Worm (Caenorhabditis elegans): ENCODE data around the gene R01B10.3.
"Not testable (repeated sequence)": the region's sequence is repeated elsewhere in the genome, so short reads cannot be mapped to it uniquely, and the experiment has no call there.

Gene R01B10.3

DNA sequence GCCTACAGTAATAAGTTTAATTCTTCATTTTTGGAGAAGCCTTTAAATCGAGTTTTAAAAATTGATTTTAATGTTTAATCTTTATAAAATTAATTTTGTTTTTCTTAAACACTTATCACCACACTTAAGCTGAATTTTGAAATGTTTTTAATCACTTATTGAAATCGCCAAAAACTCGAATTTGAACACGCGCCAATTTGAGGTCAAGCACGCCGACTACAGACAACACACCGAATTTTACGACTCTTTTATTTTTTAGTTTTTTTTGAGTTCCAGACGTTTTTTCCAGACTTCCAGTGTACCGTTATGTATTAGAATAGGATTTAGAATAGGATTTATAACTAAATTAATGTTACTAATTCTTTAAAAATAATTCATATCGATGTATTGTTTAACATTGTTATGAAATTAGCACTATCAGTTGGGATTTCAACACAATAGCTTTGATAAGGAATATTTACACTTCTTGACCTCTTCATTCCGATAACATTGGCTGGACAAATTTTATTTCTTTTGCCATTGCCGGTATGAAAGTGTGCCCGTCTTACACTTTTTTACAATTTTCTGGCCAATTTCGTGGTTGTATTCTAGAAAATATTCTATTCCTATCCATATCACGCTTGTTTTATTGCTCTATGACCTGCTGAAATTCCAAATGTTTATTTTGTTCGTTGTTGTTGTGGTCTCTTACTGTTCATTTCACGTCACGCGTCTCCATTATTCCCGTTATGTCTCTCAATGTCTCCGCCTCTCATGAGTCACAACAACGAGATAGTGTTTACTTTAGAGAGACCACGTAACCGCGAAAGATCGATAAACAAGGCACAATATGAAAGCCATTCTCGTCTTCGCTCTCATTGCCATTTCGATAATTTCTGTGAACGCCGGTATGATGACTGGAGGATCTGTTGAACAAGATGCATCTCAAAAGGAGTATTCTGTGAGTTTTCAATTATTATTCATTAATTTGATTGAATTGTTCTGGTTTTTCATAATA is 1.4 kb downstream of the R01B10.3 start, which contains the start of gene cpi-2:
cpi-2 (plus strand) TSS at position 788 of the 997 bp plus-strand sequence.
- no peak for TF ChIP-seq T23F11.4 (GFP tag; optimal IDR thresholded peaks at IDR 0.05)
- peak; percentile 35 for TF ChIP-seq hlh-30 (tag; optimal IDR thresholded peaks at IDR 0.05; ENCODE audit: insufficient read depth)
- TF ChIP-seq ceh-48 (tag; optimal IDR thresholded peaks at IDR 0.05): peak; percentile 88
- no peak for TF ChIP-seq npax-4 (tag; optimal IDR thresholded peaks at IDR 0.05)
- TF ChIP-seq rnt-1 (tag; optimal IDR thresholded peaks at IDR 0.05): peak; percentile 29
- no peak for TF ChIP-seq ceh-14 (tag; optimal IDR thresholded peaks at IDR 0.05)
- TF ChIP-seq ceh-31 (tag; optimal IDR thresholded peaks at IDR 0.05): peak; percentile 16
- peak; percentile 10 for TF ChIP-seq unc-55 (GFP tag; optimal IDR thresholded peaks at IDR 0.05)
- TF ChIP-seq nfya-1 (tag; optimal IDR thresholded peaks at IDR 0.05): peak; percentile 13
- TF ChIP-seq ceh-30 (tag; optimal IDR thresholded peaks at IDR 0.05): no peak
- TF ChIP-seq unc-86 (tag; optimal IDR thresholded peaks at IDR 0.05): no peak
- no peak for TF ChIP-seq unc-42 (tag; optimal IDR thresholded peaks at IDR 0.05)
- no peak for TF ChIP-seq elt-4 (tag; optimal IDR thresholded peaks at IDR 0.05)
- TF ChIP-seq pat-9 (tag; optimal IDR thresholded peaks at IDR 0.05): no peak
- TF ChIP-seq dve-1 (tag; optimal IDR thresholded peaks at IDR 0.05): no peak
- TF ChIP-seq pha-4 (tag; optimal IDR thresholded peaks at IDR 0.05): no peak
- no peak for TF ChIP-seq ahr-1 (tag; optimal IDR thresholded peaks at IDR 0.05)
- TF ChIP-seq mec-3 (tag; optimal IDR thresholded peaks at IDR 0.05; ENCODE audit: borderline replicate concordance): no peak
- peak; percentile 45 for TF ChIP-seq pax-1 (tag; optimal IDR thresholded peaks at IDR 0.05)
- TF ChIP-seq K09A11.1 (tag; optimal IDR thresholded peaks at IDR 0.05; ENCODE audit: insufficient read depth): no peak
- TF ChIP-seq ceh-6 (GFP tag; optimal IDR thresholded peaks at IDR 0.05): no peak
- TF ChIP-seq ttx-3 (tag; optimal IDR thresholded peaks at IDR 0.05): no peak
- no peak for TF ChIP-seq ceh-22 (tag; optimal IDR thresholded peaks at IDR 0.05)
- no peak for TF ChIP-seq pag-3 (tag; optimal IDR thresholded peaks at IDR 0.05; ENCODE audit: borderline replicate concordance)
- no peak for TF ChIP-seq sox-2 (GFP tag; IDR thresholded peaks at IDR 0.05)
- TF ChIP-seq ets-4 (tag; optimal IDR thresholded peaks at IDR 0.05): no peak
- peak; percentile 69 for TF ChIP-seq elt-2 (tag; optimal IDR thresholded peaks at IDR 0.05)
- TF ChIP-seq ceh-18 (tag; optimal IDR thresholded peaks at IDR 0.05): no peak

DNA sequence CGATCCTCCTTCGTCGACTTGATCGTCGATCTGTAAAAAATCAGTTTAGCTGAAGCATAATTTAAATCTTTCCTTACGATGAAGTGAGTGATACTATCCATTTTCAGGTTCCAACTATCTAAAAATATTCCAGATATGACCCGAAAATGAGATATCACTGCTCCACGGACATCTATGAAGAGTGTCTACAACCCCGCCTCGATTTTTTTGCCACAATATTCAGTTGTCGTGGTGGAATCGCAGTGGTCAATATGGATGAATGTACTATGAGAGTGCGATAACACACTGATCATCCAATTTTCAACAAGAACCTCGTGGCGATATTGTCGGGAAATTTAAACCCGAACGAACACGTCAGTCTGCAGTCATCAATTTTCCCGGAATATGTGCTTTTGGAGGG is 3.6 kb downstream of the R01B10.3 start, which contains the start of gene R01B10.2:
R01B10.2 (minus strand) TSS at position 101 of the 400 bp plus-strand sequence.
- no peak for TF ChIP-seq ceh-9 (tag; optimal IDR thresholded peaks at IDR 0.05)
- no peak for TF ChIP-seq K09A11.1 (tag; optimal IDR thresholded peaks at IDR 0.05; ENCODE audit: insufficient read depth)
- no peak for TF ChIP-seq ceh-34 (tag; optimal IDR thresholded peaks at IDR 0.05)
- TF ChIP-seq unc-42 (tag; optimal IDR thresholded peaks at IDR 0.05): no peak
- no peak for TF ChIP-seq tbx-2 (tag; optimal IDR thresholded peaks at IDR 0.05)
- no peak for TF ChIP-seq unc-3 (GFP tag; conservative IDR thresholded peaks at IDR 0.05)
- no peak for TF ChIP-seq unc-3 (tag; optimal IDR thresholded peaks at IDR 0.05)
- no peak for TF ChIP-seq lim-6 (tag; optimal IDR thresholded peaks at IDR 0.05)
- no peak for TF ChIP-seq syd-9 (tag; optimal IDR thresholded peaks at IDR 0.05)

DNA sequence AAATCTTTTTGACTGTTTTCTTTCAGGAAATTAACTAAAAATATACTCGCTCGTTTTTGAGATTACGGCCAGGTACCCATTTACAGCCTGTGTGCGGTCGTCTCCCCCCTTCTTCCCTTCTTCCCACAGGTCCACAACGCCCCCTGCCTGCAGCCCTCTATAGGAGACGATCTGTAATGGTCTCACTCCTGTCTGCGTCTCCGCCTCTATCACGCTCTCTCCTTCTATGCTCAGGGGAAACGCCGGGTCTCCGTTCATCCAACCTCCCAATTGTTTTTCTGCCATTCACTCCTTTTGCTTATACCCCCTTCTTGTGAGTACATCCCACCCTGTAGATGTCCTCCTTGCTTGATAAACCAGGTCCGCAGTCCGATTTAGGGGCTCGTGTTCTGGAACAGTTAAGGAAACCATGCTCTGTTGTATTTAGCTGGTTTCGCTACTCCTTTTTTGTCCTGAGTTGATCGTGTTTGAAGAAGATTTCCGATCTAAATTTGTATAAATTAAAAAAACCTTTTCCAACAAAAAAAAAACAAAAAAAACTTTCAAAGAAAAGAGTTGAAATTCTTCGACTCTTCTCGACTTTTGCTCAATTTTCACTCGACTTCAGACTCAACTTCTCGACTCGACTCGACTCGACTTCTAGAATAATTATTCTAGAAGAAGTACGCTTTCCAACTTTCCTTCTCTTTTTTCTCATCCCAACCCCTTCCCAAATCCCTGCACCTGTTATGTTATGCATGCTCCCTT is 6.4 kb downstream of the R01B10.3 start, which contains the start of gene F29G9.1:
F29G9.1 (plus strand) TSS at position 697 of the 747 bp plus-strand sequence.
- TF ChIP-seq K09A11.1 (tag; optimal IDR thresholded peaks at IDR 0.05; ENCODE audit: insufficient read depth); zip-5 (tag; optimal IDR thresholded peaks at IDR 0.05); elt-4 (tag; optimal IDR thresholded peaks at IDR 0.05): not testable (repeated sequence)

Data from whole organism, late embryonic.